Fruit fly (Drosophila melanogaster) S2 (cell line): ENCODE results near the gene CG10185.

Experiments used
- CG8478 ChIP-seq: fragments of >200 bp; optimal IDR thresholded peaks from 2 replicates; lab custom pipeline; 2018
- CTCF ChIP-seq, 2 experiments: fragments of >200 bp; optimal IDR thresholded peaks; 2 replicates each; lab custom pipeline; 2018

- no peak for TF ChIP-seq CG8478
- no peak for TF ChIP-seq CTCF (optimal IDR thresholded peaks at IDR 0.05; lab: Kevin White, UChicago)
These were observed 30.4 kb upstream of the CG10185 start for dm6 chr3R:16097661-16098329.
